Fruit fly (Drosophila melanogaster) whole organism, embryonic: ENCODE data around the gene CG2794.

Source experiments
- Bdp1 ChIP-seq: fragments of 200-800 bp; sonication (Bioruptor generic); optimal IDR thresholded peaks from 3 replicates; lab custom pipeline; 2016; ENCODE audit warnings: missing biosample characterization, missing genetic modification characterization
- Bgb ChIP-seq: fragments of 200-800 bp; sonication (Bioruptor generic); IDR thresholded peaks from 2 replicates; pipeline ENCODE4 v1.3.6; 2022; ENCODE audit warnings: missing biosample characterization, missing genetic modification characterization; ENCODE audit not compliant: partially characterized antibody
- CG10274 ChIP-seq: fragments of 200-800 bp; sonication (Bioruptor generic); optimal IDR thresholded peaks from 3 replicates; lab custom pipeline; 2017; ENCODE audit warnings: missing biosample characterization, mild to moderate bottlenecking, missing genetic modification characterization
- CG10565 ChIP-seq: fragments of 200-800 bp; sonication (Bioruptor generic); optimal IDR thresholded peaks from 3 replicates; lab custom pipeline; 2016; ENCODE audit warnings: missing biosample characterization, mild to moderate bottlenecking, missing genetic modification characterization
- CG10654 ChIP-seq: fragments of 200-800 bp; sonication (Bioruptor generic); optimal IDR thresholded peaks from 2 replicates; lab custom pipeline; 2016; ENCODE audit warnings: missing biosample characterization, missing genetic modification characterization
- CG10959 ChIP-seq: fragments of 200-800 bp; sonication (Bioruptor generic); IDR thresholded peaks from 2 replicates; pipeline ENCODE4 v1.3.6; 2022; ENCODE audit warnings: missing biosample characterization, missing genetic modification characterization
- CG11560 ChIP-seq: fragments of 200-800 bp; sonication (Bioruptor generic); IDR thresholded peaks from 3 replicates; pipeline ENCODE4 v1.3.6; 2022; ENCODE audit warnings: missing biosample characterization, missing genetic modification characterization
- CG11723 ChIP-seq: fragments of 200-800 bp; sonication (Bioruptor generic); optimal IDR thresholded peaks from 2 replicates; lab custom pipeline; 2017; ENCODE audit warnings: missing biosample characterization, mild to moderate bottlenecking, missing genetic modification characterization
- CG15479 ChIP-seq: fragments of 200-800 bp; sonication (Bioruptor generic); optimal IDR thresholded peaks from 3 replicates; lab custom pipeline; 2019; ENCODE audit warnings: missing biosample characterization, mild to moderate bottlenecking, missing genetic modification characterization, moderate library complexity
- CG16813 ChIP-seq: fragments of 200-800 bp; sonication (Bioruptor generic); IDR thresholded peaks from 3 replicates; pipeline ENCODE4 v1.3.6; 2022; ENCODE audit warnings: missing biosample characterization, missing genetic modification characterization; ENCODE audit not compliant: partially characterized antibody
- CG17802 ChIP-seq: fragments of 200-800 bp; sonication (Bioruptor generic); optimal IDR thresholded peaks from 2 replicates; lab custom pipeline; 2018; ENCODE audit warnings: missing biosample characterization, mild to moderate bottlenecking, missing genetic modification characterization, moderate library complexity
- CG18764 ChIP-seq: fragments of 200-800 bp; sonication (Bioruptor generic); optimal IDR thresholded peaks from 3 replicates; lab custom pipeline; 2016; ENCODE audit warnings: missing biosample characterization, missing genetic modification characterization
- CG2116 ChIP-seq: fragments of 200-800 bp; sonication (Bioruptor generic); optimal IDR thresholded peaks from 3 replicates; lab custom pipeline; 2018; ENCODE audit warnings: missing biosample characterization, mild to moderate bottlenecking, missing genetic modification characterization
- CG2202 ChIP-seq: fragments of 200-800 bp; sonication (Bioruptor generic); optimal IDR thresholded peaks from 2 replicates; lab custom pipeline; 2018; ENCODE audit warnings: missing biosample characterization, mild to moderate bottlenecking, missing genetic modification characterization
- CG31365 ChIP-seq: fragments of 200-800 bp; sonication (Bioruptor generic); optimal IDR thresholded peaks from 2 replicates; lab custom pipeline; 2018; ENCODE audit warnings: missing biosample characterization, mild to moderate bottlenecking, missing genetic modification characterization
- CG31388 ChIP-seq: fragments of 200-800 bp; sonication (Bioruptor generic); optimal IDR thresholded peaks from 2 replicates; lab custom pipeline; 2016; ENCODE audit warnings: missing biosample characterization, missing genetic modification characterization
- CG34376 ChIP-seq: fragments of 200-800 bp; sonication (Bioruptor generic); optimal IDR thresholded peaks from 2 replicates; lab custom pipeline; 2018; ENCODE audit warnings: missing biosample characterization, mild to moderate bottlenecking, missing genetic modification characterization
- CG4617 ChIP-seq: fragments of 200-800 bp; sonication (Bioruptor generic); optimal IDR thresholded peaks from 3 replicates; lab custom pipeline; 2016; ENCODE audit warnings: missing biosample characterization, missing genetic modification characterization, borderline replicate concordance
- CG8478 ChIP-seq: fragments of >200 bp; optimal IDR thresholded peaks from 2 replicates; lab custom pipeline; 2018
- Dad ChIP-seq: fragments of 200-800 bp; sonication (Bioruptor generic); optimal IDR thresholded peaks from 3 replicates; lab custom pipeline; 2016; ENCODE audit warnings: missing biosample characterization, missing genetic modification characterization
- Dip2 ChIP-seq: fragments of 200-800 bp; sonication (Bioruptor generic); IDR thresholded peaks from 2 replicates; pipeline ENCODE4 v1.3.6; 2022; ENCODE audit warnings: missing biosample characterization, missing genetic modification characterization
- Eip74EF ChIP-seq, 2 experiments: fragments of 200-800 bp in 1 of 2; fragments of >200 bp in 1 of 2; sonication (Bioruptor generic) in 1 of 2; optimal IDR thresholded peaks; 2 replicates each; lab custom pipeline; 2017 to 2019; ENCODE audit warnings: missing biosample characterization in 2 of 2, missing genetic modification characterization in 2 of 2, mild to moderate bottlenecking in 1 of 2, moderate library complexity in 1 of 2
- Fer3 ChIP-seq: fragments of 200-800 bp; sonication (Bioruptor generic); optimal IDR thresholded peaks from 2 replicates; lab custom pipeline; 2018; ENCODE audit warnings: missing biosample characterization, mild to moderate bottlenecking, missing genetic modification characterization, moderate library complexity
- Gsc ChIP-seq: fragments of 200-800 bp; sonication (Bioruptor generic); IDR thresholded peaks from 2 replicates; pipeline ENCODE4 v1.3.6; 2022; ENCODE audit warnings: missing biosample characterization, missing genetic modification characterization
- Hr39 ChIP-seq: fragments of >200 bp; optimal IDR thresholded peaks from 2 replicates; lab custom pipeline; 2017
- MTF-1 ChIP-seq: fragments of 200-800 bp; sonication (Bioruptor generic); optimal IDR thresholded peaks from 2 replicates; lab custom pipeline; 2018; ENCODE audit warnings: missing biosample characterization, mild to moderate bottlenecking, missing genetic modification characterization, borderline replicate concordance
- NFAT ChIP-seq: fragments of 200-800 bp; sonication (Bioruptor generic); IDR thresholded peaks from 2 replicates; pipeline ENCODE4 v1.3.6; 2022; ENCODE audit warnings: missing biosample characterization, missing genetic modification characterization
- Optix ChIP-seq: fragments of 200-800 bp; sonication (Bioruptor generic); IDR thresholded peaks from 3 replicates; pipeline ENCODE4 v1.3.6; 2022; ENCODE audit warnings: missing biosample characterization, missing genetic modification characterization
- Rfx ChIP-seq: fragments of 200-800 bp; sonication (Bioruptor generic); IDR thresholded peaks from 2 replicates; pipeline ENCODE4 v1.3.6; 2022; ENCODE audit warnings: missing biosample characterization, missing genetic modification characterization
- Tbp ChIP-seq: fragments of >200 bp; optimal IDR thresholded peaks from 2 replicates; lab custom pipeline; 2018; ENCODE audit warnings: missing biosample characterization, missing genetic modification characterization
- aop ChIP-seq: fragments of 200-800 bp; sonication (Bioruptor generic); IDR thresholded peaks from 2 replicates; pipeline ENCODE4 v1.3.6; 2022; ENCODE audit warnings: missing biosample characterization, missing genetic modification characterization
- az2 ChIP-seq: fragments of 200-800 bp; sonication (Bioruptor generic); optimal IDR thresholded peaks from 3 replicates; lab custom pipeline; 2016; ENCODE audit warnings: missing biosample characterization, missing genetic modification characterization
- bab2 ChIP-seq: fragments of 200-800 bp; sonication (Bioruptor generic); optimal IDR thresholded peaks from 2 replicates; lab custom pipeline; 2016; ENCODE audit warnings: missing biosample characterization, missing genetic modification characterization
- br ChIP-seq: fragments of >200 bp; optimal IDR thresholded peaks from 2 replicates; lab custom pipeline; 2017
- crc ChIP-seq: fragments of 200-800 bp; sonication (Bioruptor generic); optimal IDR thresholded peaks from 2 replicates; lab custom pipeline; 2016; ENCODE audit warnings: missing biosample characterization, missing genetic modification characterization
- dmrt99B ChIP-seq: fragments of 200-800 bp; sonication (Bioruptor generic); optimal IDR thresholded peaks from 2 replicates; lab custom pipeline; 2018; ENCODE audit warnings: missing biosample characterization, mild to moderate bottlenecking, missing genetic modification characterization, moderate library complexity
- ems ChIP-seq: fragments of 200-800 bp; sonication (Bioruptor generic); optimal IDR thresholded peaks from 3 replicates; lab custom pipeline; 2016; ENCODE audit warnings: missing biosample characterization, missing genetic modification characterization
- en ChIP-seq: fragments of 200-800 bp; sonication (Bioruptor generic); optimal IDR thresholded peaks from 2 replicates; lab custom pipeline; 2016; ENCODE audit warnings: missing biosample characterization, missing genetic modification characterization
- gce ChIP-seq: fragments of 200-800 bp; sonication (Bioruptor generic); IDR thresholded peaks from 3 replicates; pipeline ENCODE4 v1.3.6; 2022; ENCODE audit warnings: missing biosample characterization, missing genetic modification characterization
- gfzf ChIP-seq: fragments of 200-800 bp; sonication (Bioruptor generic); optimal IDR thresholded peaks from 2 replicates; lab custom pipeline; 2016; ENCODE audit warnings: missing biosample characterization, mild to moderate bottlenecking, missing genetic modification characterization, moderate library complexity
- grn ChIP-seq: fragments of 200-800 bp; sonication (Bioruptor generic); optimal IDR thresholded peaks from 3 replicates; lab custom pipeline; 2017; ENCODE audit warnings: missing biosample characterization, missing genetic modification characterization
- ham ChIP-seq: fragments of 200-800 bp; sonication (Bioruptor generic); IDR thresholded peaks from 2 replicates; pipeline ENCODE4 v1.3.6; 2022; ENCODE audit warnings: missing biosample characterization, missing genetic modification characterization
- inv ChIP-seq: fragments of 200-800 bp; sonication (Bioruptor generic); IDR thresholded peaks from 2 replicates; pipeline ENCODE4 v1.3.6; 2022; ENCODE audit warnings: missing biosample characterization, missing genetic modification characterization; ENCODE audit not compliant: partially characterized antibody
- otp ChIP-seq: fragments of 200-800 bp; sonication (Bioruptor generic); IDR thresholded peaks from 3 replicates; pipeline ENCODE4, ENCODE4 v1.3.6; 2022; ENCODE audit warnings: missing biosample characterization, missing genetic modification characterization
- p53 ChIP-seq: fragments of 200-800 bp; sonication (Bioruptor generic); optimal IDR thresholded peaks from 2 replicates; lab custom pipeline; 2016; ENCODE audit warnings: missing biosample characterization, missing genetic modification characterization
- pan ChIP-seq, 4 experiments: fragments of >200 bp in 3 of 4; fragments of 200-800 bp in 1 of 4; sonication (Bioruptor generic) in 1 of 4; optimal IDR thresholded peaks in 3 of 4; IDR thresholded peaks in 1 of 4; 2 replicates each; pipeline versions ENCODE4 v1.3.6 to Lab custom; 2017 to 2022; ENCODE audit warnings: missing biosample characterization in 2 of 4, missing genetic modification characterization in 2 of 4, mixed read lengths in 1 of 4
- ro ChIP-seq: fragments of 200-800 bp; sonication (Bioruptor generic); IDR thresholded peaks from 2 replicates; pipeline ENCODE4 v1.3.6; 2022; ENCODE audit warnings: missing biosample characterization, missing genetic modification characterization
- sisA ChIP-seq: fragments of 200-800 bp; sonication (Bioruptor generic); IDR thresholded peaks from 2 replicates; pipeline ENCODE4 v1.3.6; 2022; ENCODE audit warnings: missing biosample characterization, missing genetic modification characterization
- sqz ChIP-seq: fragments of 200-800 bp; sonication (Bioruptor generic); optimal IDR thresholded peaks from 3 replicates; lab custom pipeline; 2018; ENCODE audit warnings: missing biosample characterization, mild to moderate bottlenecking, missing genetic modification characterization
- ttk ChIP-seq: fragments of 200-800 bp; sonication (Bioruptor generic); IDR thresholded peaks from 2 replicates; pipeline ENCODE4 v2.1.2; 2022; ENCODE audit warnings: missing biosample characterization, missing genetic modification characterization
- z ChIP-seq: fragments of 200-800 bp; sonication (Bioruptor generic); IDR thresholded peaks from 3 replicates; pipeline ENCODE4 v1.3.6; 2022; ENCODE audit warnings: missing biosample characterization, missing genetic modification characterization
- zfh1 ChIP-seq: fragments of 200-800 bp; sonication (Bioruptor generic); IDR thresholded peaks from 3 replicates; pipeline ENCODE4 v1.3.6; 2022; ENCODE audit warnings: missing biosample characterization, missing genetic modification characterization

The CG2794 gene

dm6 chr2L:574226-574625 is 10.3 kb downstream of the CG2794 start, which contains the start of the genes Ipk2 and cold (continued):
- no peak for TF ChIP-seq CG11723 (GFP tag; lab: Kevin White, UChicago)
- TF ChIP-seq gce: no peak
- peak; percentile 79 for TF ChIP-seq Bdp1 (GFP tag; lab: Kevin White, UChicago)
- TF ChIP-seq CG18764 (GFP tag; lab: Kevin White, UChicago): peak; percentile 76
- peak; percentile 70 for TF ChIP-seq CG2116 (GFP tag; lab: Kevin White, UChicago)
- peak; percentile 12 for TF ChIP-seq CG31365
- TF ChIP-seq Rfx (GFP tag; lab: Robert Waterston, UW): peak; percentile 90
- 0 out of 3 replicates have a peak, but pooled peaks have one; percentile 64 for TF ChIP-seq otp (GFP tag; lab: Robert Waterston, UW)
- TF ChIP-seq CG15479: no peak
- no peak for TF ChIP-seq crc (GFP tag; lab: Kevin White, UChicago)
- TF ChIP-seq gfzf (GFP tag; lab: Kevin White, UChicago): peak; percentile 20
- peak; percentile 25 for TF ChIP-seq CG31388 (GFP tag; lab: Kevin White, UChicago)
- TF ChIP-seq Hr39 (lab: Kevin White, UChicago): no peak
- TF ChIP-seq en (GFP tag; lab: Kevin White, UChicago): no peak
- TF ChIP-seq CG2202 (tag; lab: Kevin White, UChicago): peak; percentile 43
- TF ChIP-seq NFAT (GFP tag; lab: Robert Waterston, UW): no peak; the same call in 1 of the 2 replicates
- TF ChIP-seq ro (GFP tag; lab: Robert Waterston, UW): no peak
- no peak for TF ChIP-seq dmrt99B
- peak; percentile 70 for TF ChIP-seq sisA
- peak; percentile 84 for TF ChIP-seq ems (GFP tag; lab: Kevin White, UChicago)
- TF ChIP-seq Tbp (GFP tag; lab: Kevin White, UChicago): no peak
- TF ChIP-seq Fer3 (tag; lab: Kevin White, UChicago): peak; percentile 72
- no peak for TF ChIP-seq aop (GFP tag; lab: Robert Waterston, UW)
- TF ChIP-seq Dip2 (GFP tag; lab: Robert Waterston, UW): no peak
- 0 out of 2 replicates have a peak, but pooled peaks have one; percentile 26 for TF ChIP-seq Gsc (GFP tag; lab: Robert Waterston, UW)
- no peak for TF ChIP-seq grn (GFP tag; lab: Kevin White, UChicago)
- peak; percentile 42; the same call in 1 of the 3 replicates for TF ChIP-seq CG16813
- TF ChIP-seq Dad (GFP tag; lab: Kevin White, UChicago): peak; percentile 64
- TF ChIP-seq CG10654 (GFP tag; lab: Kevin White, UChicago): peak; percentile 60
- TF ChIP-seq br: no peak
- no peak for TF ChIP-seq ham (GFP tag; lab: Robert Waterston, UW)
- TF ChIP-seq CG11560: peak; percentile 63; the same call in 1 of the 3 replicates
- TF ChIP-seq p53 (GFP tag; lab: Kevin White, UChicago): peak; percentile 13
- peak; percentile 78 for TF ChIP-seq bab2 (GFP tag; lab: Kevin White, UChicago)
- no peak for TF ChIP-seq inv (GFP tag; lab: Robert Waterston, UW)
- peak; percentile 57; the same call in 1 of the 3 replicates for TF ChIP-seq Optix (GFP tag; lab: Robert Waterston, UW)
- peak; percentile 74 for TF ChIP-seq az2 (GFP tag; lab: Kevin White, UChicago)
- no peak for TF ChIP-seq sqz
- no peak for TF ChIP-seq MTF-1
- peak; percentile 59; the same call in 2 of the 3 replicates for TF ChIP-seq zfh1 (GFP tag; lab: Robert Waterston, UW)
- TF ChIP-seq Eip74EF (GFP tag; optimal IDR thresholded peaks at IDR 0.05; lab: Kevin White, UChicago): no peak
- no peak for TF ChIP-seq CG8478 (lab: Kevin White, UChicago)
- peak; percentile 53 for TF ChIP-seq CG17802 (tag; lab: Kevin White, UChicago)
- peak; percentile 84 for TF ChIP-seq CG34376 (GFP tag; lab: Kevin White, UChicago)
- peak; percentile 51; the same call in 1 of the 2 replicates for TF ChIP-seq ttk (GFP tag; lab: Robert Waterston, UW)
- no peak for TF ChIP-seq z (GFP tag; lab: Robert Waterston, UW)
- no peak for TF ChIP-seq pan (optimal IDR thresholded peaks at IDR 0.05; lab: Kevin White, UChicago)
- TF ChIP-seq pan (GFP tag; optimal IDR thresholded peaks at IDR 0.05 in 1 of 2, IDR thresholded peaks at IDR 0.05 in 1 of 2): no peak
- TF ChIP-seq CG10274 (GFP tag; lab: Kevin White, UChicago): peak; percentile 60
- peak; percentile 96 for TF ChIP-seq CG4617 (GFP tag; lab: Kevin White, UChicago)
- TF ChIP-seq CG10959 (GFP tag; lab: Robert Waterston, UW): peak; percentile 28; the same call in 1 of the 2 replicates
- peak; percentile 51 for TF ChIP-seq CG10565
- no peak; the same call in 1 of the 2 replicates for TF ChIP-seq Bgb (GFP tag; lab: Robert Waterston, UW)
